Fruit fly (Drosophila melanogaster) whole organism, prepupa: Measurements from ENCODE around the gene srp.

ENCODE experiments used
- Blimp-1 ChIP-seq: fragments of 200-800 bp; sonication (Bioruptor generic); optimal IDR thresholded peaks from 3 replicates; lab custom pipeline; 2017; ENCODE audit warnings: missing biosample characterization, missing genetic modification characterization, mild to moderate bottlenecking, moderate library complexity, missing genetic modification reagents
- CG10631 ChIP-seq: fragments of 200-800 bp; sonication (Bioruptor generic); optimal IDR thresholded peaks from 2 replicates; lab custom pipeline; 2016; ENCODE audit warnings: missing biosample characterization, missing genetic modification characterization
- CG11294 ChIP-seq: fragments of 200-800 bp; sonication (Bioruptor generic); IDR thresholded peaks from 2 replicates; pipeline ENCODE4 v1.3.6; 2022; ENCODE audit warnings: missing biosample characterization, missing genetic modification characterization
- CG11762 ChIP-seq: fragments of 200-800 bp; sonication (Bioruptor generic); optimal IDR thresholded peaks from 3 replicates; lab custom pipeline; 2016; ENCODE audit warnings: missing biosample characterization, missing genetic modification characterization; ENCODE audit not compliant: insufficient read depth
- CG15336 ChIP-seq: fragments of 200-800 bp; sonication (Bioruptor generic); IDR thresholded peaks from 2 replicates; pipeline ENCODE4 v1.3.6; 2022; ENCODE audit warnings: missing biosample characterization, missing genetic modification characterization
- CG1621 ChIP-seq: fragments of 200-800 bp; sonication (Bioruptor generic); optimal IDR thresholded peaks from 3 replicates; lab custom pipeline; 2018; ENCODE audit warnings: missing biosample characterization, mild to moderate bottlenecking, missing genetic modification characterization
- CG16779 ChIP-seq: fragments of 200-800 bp; sonication (Bioruptor generic); optimal IDR thresholded peaks from 3 replicates; lab custom pipeline; 2017; ENCODE audit warnings: missing biosample characterization, mild to moderate bottlenecking, missing genetic modification characterization
- CG31627 ChIP-seq: fragments of 200-800 bp; sonication (Bioruptor generic); optimal IDR thresholded peaks from 3 replicates; lab custom pipeline; 2016; ENCODE audit warnings: missing biosample characterization, missing genetic modification characterization
- CG32006 ChIP-seq: fragments of 200-800 bp; sonication (Bioruptor generic); optimal IDR thresholded peaks from 3 replicates; lab custom pipeline; 2017; ENCODE audit warnings: missing biosample characterization, mild to moderate bottlenecking, missing genetic modification characterization
- CG3919 ChIP-seq: fragments of 200-800 bp; sonication (Bioruptor generic); optimal IDR thresholded peaks from 3 replicates; lab custom pipeline; 2016; ENCODE audit warnings: missing biosample characterization, missing genetic modification characterization
- CG6163 ChIP-seq: fragments of 200-800 bp; sonication (Bioruptor generic); IDR thresholded peaks from 3 replicates; pipeline ENCODE4 v1.3.6; 2022; ENCODE audit warnings: missing biosample characterization, missing genetic modification characterization
- CG6276 ChIP-seq: fragments of 200-800 bp; sonication (Bioruptor generic); optimal IDR thresholded peaks from 2 replicates; lab custom pipeline; 2017; ENCODE audit warnings: missing biosample characterization, mild to moderate bottlenecking, missing genetic modification characterization
- CG6792 ChIP-seq: fragments of 200-800 bp; sonication (Bioruptor generic); optimal IDR thresholded peaks from 3 replicates; lab custom pipeline; 2016; ENCODE audit warnings: missing biosample characterization, missing genetic modification characterization
- CG6808 ChIP-seq: fragments of 200-800 bp; sonication (Bioruptor generic); optimal IDR thresholded peaks from 3 replicates; lab custom pipeline; 2017; ENCODE audit warnings: missing biosample characterization, missing genetic modification characterization, mild to moderate bottlenecking, moderate library complexity, missing genetic modification reagents
- CG6854 ChIP-seq: fragments of 200-800 bp; sonication (Bioruptor generic); optimal IDR thresholded peaks from 2 replicates; lab custom pipeline; 2017; ENCODE audit warnings: missing biosample characterization, mild to moderate bottlenecking, missing genetic modification characterization
- CG7368 ChIP-seq: fragments of 200-800 bp; sonication (Bioruptor generic); optimal IDR thresholded peaks from 3 replicates; lab custom pipeline; 2016; ENCODE audit warnings: missing biosample characterization, missing genetic modification characterization
- CG8119 ChIP-seq: fragments of 200-800 bp; sonication (Bioruptor generic); IDR thresholded peaks from 3 replicates; pipeline ENCODE4 v1.3.6; 2022; ENCODE audit warnings: missing biosample characterization, missing genetic modification characterization
- CG8319 ChIP-seq: fragments of 200-800 bp; sonication (Bioruptor generic); optimal IDR thresholded peaks from 3 replicates; lab custom pipeline; 2016; ENCODE audit warnings: missing biosample characterization, missing genetic modification characterization
- CG9139 ChIP-seq: fragments of 200-800 bp; sonication (Bioruptor generic); optimal IDR thresholded peaks from 3 replicates; lab custom pipeline; 2017; ENCODE audit warnings: missing biosample characterization, mild to moderate bottlenecking, missing genetic modification characterization
- Eip75B ChIP-seq: fragments of 200-800 bp; sonication (Bioruptor generic); optimal IDR thresholded peaks from 3 replicates; lab custom pipeline; 2016; ENCODE audit warnings: missing biosample characterization, missing genetic modification characterization
- Eip93F ChIP-seq: fragments of 200-800 bp; sonication (Bioruptor generic); optimal IDR thresholded peaks from 2 replicates; lab custom pipeline; 2016; ENCODE audit warnings: missing biosample characterization, mild to moderate bottlenecking, missing genetic modification characterization
- Ets96B ChIP-seq: fragments of 200-800 bp; optimal IDR thresholded peaks from 2 replicates; lab custom pipeline; 2019; ENCODE audit warnings: missing biosample characterization, mild to moderate bottlenecking, missing genetic modification characterization, moderate library complexity
- Gug ChIP-seq: fragments of 200-800 bp; sonication (Bioruptor generic); IDR thresholded peaks from 2 replicates; pipeline ENCODE4 v1.3.6; 2022; ENCODE audit warnings: missing biosample characterization, missing genetic modification characterization
- Hr38 ChIP-seq: sonication (Bioruptor generic); optimal IDR thresholded peaks from 2 replicates; lab custom pipeline; 2016; ENCODE audit warnings: missing biosample characterization, missing genetic modification characterization
- Hr39 ChIP-seq: fragments of 200-800 bp; sonication (Bioruptor generic); optimal IDR thresholded peaks from 2 replicates; lab custom pipeline; 2016; ENCODE audit warnings: missing biosample characterization, missing genetic modification characterization
- Hr4 ChIP-seq: fragments of 200-800 bp; sonication (Bioruptor generic); optimal IDR thresholded peaks from 3 replicates; lab custom pipeline; 2016; ENCODE audit warnings: missing biosample characterization, missing genetic modification characterization
- OdsH ChIP-seq: fragments of 200-800 bp; sonication (Bioruptor generic); optimal IDR thresholded peaks from 3 replicates; lab custom pipeline; 2016; ENCODE audit warnings: missing biosample characterization, missing genetic modification characterization
- Smox ChIP-seq: fragments of 200-800 bp; sonication (Bioruptor generic); optimal IDR thresholded peaks from 3 replicates; lab custom pipeline; 2016; ENCODE audit warnings: missing biosample characterization, missing genetic modification characterization
- Sox102F ChIP-seq: fragments of 200-800 bp; sonication (Bioruptor generic); optimal IDR thresholded peaks from 2 replicates; lab custom pipeline; 2016; ENCODE audit warnings: missing biosample characterization, mild to moderate bottlenecking, missing genetic modification characterization
- Sox14 ChIP-seq: fragments of 200-800 bp; sonication (Bioruptor generic); optimal IDR thresholded peaks from 3 replicates; lab custom pipeline; 2016; ENCODE audit warnings: missing biosample characterization, missing genetic modification characterization
- Sox15 ChIP-seq: fragments of 200-800 bp; sonication (Bioruptor generic); optimal IDR thresholded peaks from 3 replicates; lab custom pipeline; 2016; ENCODE audit warnings: missing biosample characterization, missing genetic modification characterization
- achi ChIP-seq: fragments of 200-800 bp; sonication (Bioruptor generic); optimal IDR thresholded peaks from 3 replicates; lab custom pipeline; 2016; ENCODE audit warnings: missing biosample characterization, missing genetic modification characterization
- acj6 ChIP-seq: fragments of 200-800 bp; sonication (Bioruptor generic); optimal IDR thresholded peaks from 3 replicates; lab custom pipeline; 2016; ENCODE audit warnings: missing biosample characterization, missing genetic modification characterization
- dac ChIP-seq: fragments of 200-800 bp; sonication (Bioruptor generic); optimal IDR thresholded peaks from 2 replicates; lab custom pipeline; 2017; ENCODE audit warnings: missing biosample characterization, mild to moderate bottlenecking, missing genetic modification characterization
- dsx ChIP-seq: fragments of 200-800 bp; optimal IDR thresholded peaks from 3 replicates; lab custom pipeline; 2019; ENCODE audit warnings: missing biosample characterization, mild to moderate bottlenecking, missing genetic modification characterization, moderate library complexity; ENCODE audit not compliant: poor library complexity, severe bottlenecking
- eg ChIP-seq: fragments of 200-800 bp; sonication (Bioruptor generic); IDR thresholded peaks from 3 replicates; pipeline ENCODE4 v1.3.6; 2022; ENCODE audit warnings: missing biosample characterization, missing genetic modification characterization
- fd59A ChIP-seq: fragments of 200-800 bp; sonication (Bioruptor generic); optimal IDR thresholded peaks from 2 replicates; lab custom pipeline; 2017; ENCODE audit warnings: missing biosample characterization, mild to moderate bottlenecking, missing genetic modification characterization, missing genetic modification reagents
- fkh ChIP-seq: fragments of 200-800 bp; sonication (Bioruptor generic); optimal IDR thresholded peaks from 3 replicates; lab custom pipeline; 2017; ENCODE audit warnings: missing biosample characterization, mild to moderate bottlenecking, missing genetic modification characterization, moderate library complexity
- lz ChIP-seq: fragments of 200-800 bp; sonication (Bioruptor generic); optimal IDR thresholded peaks from 3 replicates; lab custom pipeline; 2016; ENCODE audit warnings: missing biosample characterization, missing genetic modification characterization
- net ChIP-seq: fragments of 200-800 bp; sonication (Bioruptor generic); optimal IDR thresholded peaks from 3 replicates; lab custom pipeline; 2016; ENCODE audit warnings: missing biosample characterization, missing genetic modification characterization
- pdm3 ChIP-seq: fragments of 200-800 bp; sonication (Bioruptor generic); optimal IDR thresholded peaks from 3 replicates; lab custom pipeline; 2016; ENCODE audit warnings: missing biosample characterization, missing genetic modification characterization
- salr ChIP-seq, 2 experiments: fragments of 200-800 bp; sonication (Bioruptor generic); optimal IDR thresholded peaks; 3 replicates each; lab custom pipeline; 2016 to 2018; ENCODE audit warnings: missing biosample characterization in 2 of 2, missing genetic modification characterization in 2 of 2, mild to moderate bottlenecking in 1 of 2
- spab ChIP-seq: fragments of 200-800 bp; sonication (Bioruptor generic); optimal IDR thresholded peaks from 2 replicates; lab custom pipeline; 2017; ENCODE audit warnings: missing biosample characterization, mild to moderate bottlenecking, missing genetic modification characterization, missing genetic modification reagents
- svp ChIP-seq: fragments of 200-800 bp; sonication (Bioruptor generic); peaks from one replicate; lab custom pipeline; 2016; ENCODE audit warnings: missing biosample characterization, missing genetic modification characterization
- topi ChIP-seq: fragments of 200-800 bp; sonication (Bioruptor generic); optimal IDR thresholded peaks from 3 replicates; lab custom pipeline; 2016; ENCODE audit warnings: missing biosample characterization, missing genetic modification characterization

The srp gene

dm6 chr3R:16042137-16042899, 56.4 kb downstream of the srp start (continued):
- no peak for TF ChIP-seq dsx (GFP tag; lab: Kevin White, UChicago)
- TF ChIP-seq CG7368 (GFP tag; lab: Kevin White, UChicago) = no peak
- no peak for TF ChIP-seq Eip93F (GFP tag; lab: Kevin White, UChicago)
- TF ChIP-seq net (GFP tag; lab: Kevin White, UChicago) = no peak
- TF ChIP-seq CG11294 (GFP tag; lab: Robert Waterston, UW) = 0 out of 2 replicates have a peak, but pooled peaks have one; percentile 23
- TF ChIP-seq Hr4 (GFP tag; lab: Kevin White, UChicago) = peak; percentile 56
- peak; percentile 28 for TF ChIP-seq CG6854 (GFP tag; lab: Kevin White, UChicago)
- TF ChIP-seq fkh = no peak
- TF ChIP-seq Hr38 (GFP tag; lab: Kevin White, UChicago) = no peak
- no peak for TF ChIP-seq CG16779 (tag; lab: Kevin White, UChicago)
- TF ChIP-seq CG32006 = peak; percentile 31
- no peak for TF ChIP-seq CG9139 (GFP tag; lab: Kevin White, UChicago)
- TF ChIP-seq CG1621 (tag; lab: Kevin White, UChicago) = peak; percentile 12
- TF ChIP-seq spab (GFP tag; lab: Kevin White, UChicago) = no peak
- peak; percentile 71; the same call in 2 of the 3 replicates for TF ChIP-seq eg
- peak; percentile 33 for TF ChIP-seq achi (GFP tag; lab: Kevin White, UChicago)
- peak; percentile 22 for TF ChIP-seq Ets96B (tag; lab: Kevin White, UChicago)
- no peak for TF ChIP-seq topi (GFP tag; lab: Kevin White, UChicago)
- peak; percentile 6 for TF ChIP-seq lz (GFP tag; lab: Kevin White, UChicago)
- TF ChIP-seq Blimp-1 = no peak
- peak; percentile 48 for TF ChIP-seq CG15336
- TF ChIP-seq, all 60 proteins: peak for 24

DNA sequence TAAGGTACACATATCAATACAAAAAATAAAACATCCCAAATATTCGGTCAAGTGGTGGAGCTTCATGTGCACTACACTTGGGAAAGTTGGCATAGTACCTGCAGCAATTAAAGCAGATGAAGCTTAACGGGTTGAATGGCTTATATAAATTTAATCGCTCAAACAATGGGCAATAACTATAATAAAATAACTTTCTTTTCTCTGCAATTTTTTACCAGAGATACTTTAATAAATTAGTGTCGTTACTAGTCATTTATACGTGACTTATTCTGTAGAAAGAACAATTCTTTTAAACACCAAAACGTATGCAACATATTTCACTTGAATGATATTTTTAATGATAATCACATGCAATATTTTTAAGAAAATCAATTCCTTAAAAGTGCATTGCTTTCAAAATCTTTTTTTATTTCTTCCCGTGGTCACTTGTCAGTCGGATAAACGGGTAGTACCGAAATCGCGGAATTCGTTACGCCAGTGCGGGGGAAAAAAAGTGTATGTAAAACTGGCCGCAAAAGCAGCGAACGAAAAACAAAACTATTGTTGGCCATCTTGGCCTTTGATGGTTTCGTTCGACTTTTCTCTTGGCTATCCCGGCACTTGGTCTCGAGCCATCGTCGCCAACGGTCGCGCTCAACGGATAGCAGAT, 57.1 kb downstream of the srp start, which contains the start of gene Jhbp4:
TSS of gene Jhbp4 (plus strand) at position 599 of the 649 bp plus-strand sequence.
- TF ChIP-seq Hr4 (GFP tag; lab: Kevin White, UChicago) (peak; percentile 54), achi (GFP tag; lab: Kevin White, UChicago) (peak; percentile 46), Eip75B (peak; percentile 28), Sox102F (peak; percentile 11), CG9139 (GFP tag; lab: Kevin White, UChicago) (no peak), CG15336 (peak; percentile 36), CG8119 (GFP tag; lab: Robert Waterston, UW) (no peak), Sox15 (no peak), CG6808 (GFP tag; lab: Kevin White, UChicago) (peak; percentile 24), topi (GFP tag; lab: Kevin White, UChicago) (no peak), Gug (GFP tag; lab: Robert Waterston, UW) (no peak), CG11762 (no peak), CG16779 (tag; lab: Kevin White, UChicago) (no peak), lz (GFP tag; lab: Kevin White, UChicago) (peak; percentile 35), CG6854 (GFP tag; lab: Kevin White, UChicago) (no peak), dac (GFP tag; lab: Kevin White, UChicago) (peak; percentile 13), CG6276 (GFP tag; lab: Kevin White, UChicago) (peak; percentile 45), CG3919 (GFP tag; lab: Kevin White, UChicago) (no peak), CG10631 (GFP tag; lab: Kevin White, UChicago) (peak; percentile 39), CG8319 (GFP tag; lab: Kevin White, UChicago) (no peak), eg (no peak), salr (GFP tag; optimal IDR thresholded peaks at IDR 0.05; lab: Kevin White, UChicago) (no peak), OdsH (GFP tag; lab: Kevin White, UChicago) (peak; percentile 15), pdm3 (GFP tag; lab: Kevin White, UChicago) (peak; percentile 29), Smox (no peak), CG6163 (GFP tag; lab: Robert Waterston, UW) (0 out of 3 replicates have a peak, but pooled peaks have one; percentile 12), Hr38 (GFP tag; lab: Kevin White, UChicago) (no peak), svp (GFP tag; lab: Kevin White, UChicago) (no peak), CG11294 (GFP tag; lab: Robert Waterston, UW) (no peak), Eip93F (GFP tag; lab: Kevin White, UChicago) (no peak), acj6 (GFP tag; lab: Kevin White, UChicago) (peak; percentile 29), CG31627 (no peak), CG7368 (GFP tag; lab: Kevin White, UChicago) (no peak), Sox14 (GFP tag; lab: Kevin White, UChicago) (peak; percentile 41), fd59A (GFP tag; lab: Kevin White, UChicago) (no peak), CG6792 (GFP tag; lab: Kevin White, UChicago) (peak; percentile 11), Hr39 (GFP tag; lab: Kevin White, UChicago) (no peak)
